Worm (Caenorhabditis elegans) whole organism, L2 larva: Measurements from ENCODE around the gene fut-5.

Experiments used
- ZK546.5 ChIP-seq: sonication (generic microtip); optimal IDR thresholded peaks from 2 replicates; lab custom pipeline; 2017; ENCODE audit warnings: missing biosample characterization, missing genetic modification characterization
- elt-3 ChIP-seq: sonication (generic microtip); optimal IDR thresholded peaks from 2 replicates; lab custom pipeline; 2017; ENCODE audit warnings: missing biosample characterization, missing genetic modification characterization
- fos-1 ChIP-seq: fragments of 150-350 bp; optimal IDR thresholded peaks from 2 replicates; lab custom pipeline; 2014; ENCODE audit warnings: missing biosample characterization, missing genetic modification characterization
- gmeb-1 ChIP-seq: fragments of 150-350 bp; optimal IDR thresholded peaks from 2 replicates; lab custom pipeline; 2014; ENCODE audit warnings: missing biosample characterization, missing genetic modification characterization
- lin-13 ChIP-seq: fragments of 150-350 bp; optimal IDR thresholded peaks from 2 replicates; lab custom pipeline; 2014; ENCODE audit warnings: missing biosample characterization, missing genetic modification reagents, missing genetic modification characterization
- lin-39 ChIP-seq: fragments of 150-350 bp; optimal IDR thresholded peaks from 2 replicates; lab custom pipeline; 2014; ENCODE audit warnings: missing biosample characterization, missing genetic modification reagents, missing genetic modification characterization
- mdl-1 ChIP-seq, 2 experiments: fragments of 150-350 bp in 1 of 2; sonication (generic microtip) in 1 of 2; optimal IDR thresholded peaks; 2 replicates each; lab custom pipeline; 2017; ENCODE audit warnings: missing biosample characterization in 2 of 2, missing genetic modification characterization in 2 of 2
- nhr-23 ChIP-seq: fragments of 150-350 bp; optimal IDR thresholded peaks from 2 replicates; lab custom pipeline; 2014; ENCODE audit warnings: missing biosample characterization, missing genetic modification reagents, missing genetic modification characterization
- nhr-237 ChIP-seq: fragments of 150-350 bp; optimal IDR thresholded peaks from 2 replicates; lab custom pipeline; 2014; ENCODE audit warnings: missing biosample characterization, missing genetic modification characterization
- sma-9 ChIP-seq, 2 experiments: fragments of 150-350 bp in 1 of 2; sonication (generic microtip) in 1 of 2; optimal IDR thresholded peaks; 2 replicates each; lab custom pipeline; 2014 to 2016; ENCODE audit warnings: missing genetic modification characterization in 2 of 2, mild to moderate bottlenecking in 1 of 2, missing biosample characterization in 1 of 2, missing compliant biosample characterization in 1 of 2, missing genetic modification reagents in 1 of 2, moderate library complexity in 1 of 2
- unc-39 ChIP-seq: fragments of 150-350 bp; optimal IDR thresholded peaks from 2 replicates; lab custom pipeline; 2014; ENCODE audit warnings: missing biosample characterization, missing genetic modification characterization

DNA sequence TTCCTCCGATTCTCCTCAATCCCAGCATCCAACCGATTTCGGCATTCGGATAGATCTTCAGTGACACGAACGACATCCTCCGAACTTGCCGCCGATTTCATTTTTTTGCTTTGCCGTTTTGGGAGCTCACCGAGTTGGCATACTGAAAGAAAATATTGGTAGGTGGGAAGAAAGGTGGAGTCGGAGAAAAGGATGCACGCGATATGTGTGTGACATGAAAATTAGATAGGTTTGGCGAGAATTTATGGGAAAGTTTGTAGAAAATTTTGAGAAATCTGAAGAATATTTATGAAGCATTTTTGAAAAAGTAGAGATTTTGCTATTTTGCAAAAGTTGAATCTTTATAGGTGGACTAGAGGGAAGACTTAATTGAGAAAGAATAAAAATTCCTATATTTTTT lies 29.2 kb downstream of the fut-5 start, which contains the start of gene che-10:
- no peak for TF ChIP-seq elt-3
- no peak for TF ChIP-seq lin-13 (GFP tag; lab: Kevin White, UChicago)
- TF ChIP-seq lin-39 (tag; lab: Kevin White, UChicago) = no peak
- no peak for TF ChIP-seq gmeb-1 (tag; lab: Kevin White, UChicago)
- TF ChIP-seq fos-1 (tag; lab: Kevin White, UChicago) = no peak
- TF ChIP-seq ZK546.5 (tag; lab: Kevin White, UChicago) = no peak
- TF ChIP-seq unc-39 (tag; lab: Kevin White, UChicago) = no peak
- TF ChIP-seq nhr-237 = no peak
- TF ChIP-seq sma-9 (GFP tag; optimal IDR thresholded peaks at IDR 0.05; lab: Kevin White, UChicago) = no peak
- no peak for TF ChIP-seq sma-9 (tag; optimal IDR thresholded peaks at IDR 0.05; lab: Kevin White, UChicago)
- TF ChIP-seq nhr-23 (tag; lab: Kevin White, UChicago) = no peak
- no peak for TF ChIP-seq mdl-1 (tag; optimal IDR thresholded peaks at IDR 0.05; lab: Kevin White, UChicago)
